Fruit fly (Drosophila melanogaster): Measurements from ENCODE around the gene Prp4k.
A peak's percentile ranks its signal among the peaks of the same experiment; 100 is the strongest.

Gene Prp4k

DNA sequence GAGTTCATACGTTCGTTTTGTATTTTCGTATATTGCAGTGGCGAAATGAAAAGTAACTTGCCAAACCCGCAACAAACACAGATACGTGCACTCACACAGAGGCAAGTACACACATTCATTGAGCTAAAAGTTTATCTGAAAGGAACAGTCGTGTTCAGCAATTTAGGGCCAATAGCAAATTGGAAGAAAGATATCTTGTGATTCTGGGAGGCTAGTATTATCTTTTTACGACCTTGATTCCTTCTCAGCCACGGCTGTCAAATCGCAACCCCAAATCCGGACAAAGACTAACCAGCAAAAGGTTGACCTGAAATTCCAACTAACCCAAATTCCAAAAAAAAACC, 44.5 kb downstream of the Prp4k start:
- TF ChIP-seq CG17806 (tag; optimal IDR thresholded peaks at IDR 0.05) = no peak
- TF ChIP-seq Pif1B (GFP tag; optimal IDR thresholded peaks at IDR 0.05) = no peak
- no peak for TF ChIP-seq D1 (tag; optimal IDR thresholded peaks at IDR 0.05)
- no peak for TF ChIP-seq CG13204 (GFP tag; optimal IDR thresholded peaks at IDR 0.05)
- TF ChIP-seq gl (tag; optimal IDR thresholded peaks at IDR 0.05) = no peak
- no peak for TF ChIP-seq fd96Ca (GFP tag; IDR thresholded peaks at IDR 0.05)
- TF ChIP-seq EcR (GFP tag; optimal IDR thresholded peaks at IDR 0.05) = no peak
- TF ChIP-seq CG10348 (GFP tag; IDR thresholded peaks at IDR 0.05) = no peak
- no peak for TF ChIP-seq CG32121 (GFP tag; IDR thresholded peaks at IDR 0.05)
- TF ChIP-seq CG4496 (GFP tag; IDR thresholded peaks at IDR 0.05) = no peak

DNA sequence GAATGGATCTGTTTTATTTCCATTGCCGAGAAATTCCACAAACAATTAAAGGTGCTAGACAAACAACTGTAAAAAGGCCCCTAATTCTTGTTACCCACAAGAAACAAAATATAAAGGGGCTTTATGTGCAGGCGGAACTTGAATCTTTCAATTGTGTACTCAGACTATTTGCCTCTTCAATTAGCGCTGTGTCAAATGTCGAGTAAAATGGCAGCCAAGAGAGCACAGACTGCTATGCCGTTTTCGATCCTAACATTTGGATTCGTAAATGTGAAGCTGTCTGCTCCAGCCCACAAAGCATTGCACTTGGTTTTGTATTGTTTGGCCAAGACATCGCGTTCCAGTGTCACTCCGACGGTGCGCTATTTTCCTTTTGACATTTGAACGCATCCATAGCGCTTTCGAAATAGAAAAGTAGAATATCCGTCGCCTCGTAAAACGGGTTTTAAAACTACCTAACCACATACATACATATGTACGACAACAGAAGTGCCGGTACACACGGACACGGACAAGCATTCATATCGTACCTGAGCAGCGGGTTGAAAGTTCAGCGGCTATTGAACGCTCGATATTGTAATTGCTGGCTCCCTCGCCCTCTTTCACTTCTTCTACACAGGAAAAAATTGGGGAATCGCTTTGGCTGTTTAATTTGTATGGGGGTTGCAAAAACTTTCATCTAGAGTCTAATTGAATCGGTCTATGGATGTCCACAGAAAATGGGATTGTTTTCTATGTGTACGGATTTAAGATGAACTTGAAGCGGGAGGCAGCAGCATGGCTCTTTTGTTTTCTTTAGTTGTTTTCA, 45.1 kb downstream of the Prp4k start:
- peak; percentile 55 for TF ChIP-seq CG8159 (tag; optimal IDR thresholded peaks at IDR 0.05)
- peak; percentile 59 for TF ChIP-seq Ets98B (GFP tag; IDR thresholded peaks at IDR 0.05)
- TF ChIP-seq CG13204 (GFP tag; optimal IDR thresholded peaks at IDR 0.05) = peak; percentile 62
- peak; percentile 68 for TF ChIP-seq Pif1A (GFP tag; optimal IDR thresholded peaks at IDR 0.05)
- TF ChIP-seq CG34367 (tag; optimal IDR thresholded peaks at IDR 0.05) = no peak
- 0 out of 3 replicates have a peak, but pooled peaks have one; percentile 63 for TF ChIP-seq CG4496 (GFP tag; IDR thresholded peaks at IDR 0.05)
- TF ChIP-seq rn (GFP tag; IDR thresholded peaks at IDR 0.05) = no peak
- TF ChIP-seq fd96Ca (GFP tag; IDR thresholded peaks at IDR 0.05) = peak; percentile 57; the same call in 1 of the 3 replicates
- TF ChIP-seq CG8301 (tag; optimal IDR thresholded peaks at IDR 0.05) = peak; percentile 49
- TF ChIP-seq CG15710 (tag; optimal IDR thresholded peaks at IDR 0.05) = peak; percentile 15
- peak; percentile 0 for TF ChIP-seq Snoo (tag; optimal IDR thresholded peaks at IDR 0.05)
- TF ChIP-seq CG12605 (GFP tag; IDR thresholded peaks at IDR 0.05) = peak; percentile 46; the same call in 1 of the 2 replicates
- TF ChIP-seq EcR (GFP tag; optimal IDR thresholded peaks at IDR 0.05) = peak; percentile 50
- TF ChIP-seq CG17806 (tag; optimal IDR thresholded peaks at IDR 0.05) = peak; percentile 27
- no peak for TF ChIP-seq D1 (tag; optimal IDR thresholded peaks at IDR 0.05)
- no peak for TF ChIP-seq CG10348 (GFP tag; IDR thresholded peaks at IDR 0.05)
- peak; percentile 48 for TF ChIP-seq CG9948 (tag; optimal IDR thresholded peaks at IDR 0.05)
- no peak for TF ChIP-seq gl (tag; optimal IDR thresholded peaks at IDR 0.05)
- no peak for TF ChIP-seq CG32121 (GFP tag; IDR thresholded peaks at IDR 0.05)
- no peak for TF ChIP-seq CG14655 (GFP tag; optimal IDR thresholded peaks at IDR 0.05)
- TF ChIP-seq Pif1B (GFP tag; optimal IDR thresholded peaks at IDR 0.05) = no peak

DNA sequence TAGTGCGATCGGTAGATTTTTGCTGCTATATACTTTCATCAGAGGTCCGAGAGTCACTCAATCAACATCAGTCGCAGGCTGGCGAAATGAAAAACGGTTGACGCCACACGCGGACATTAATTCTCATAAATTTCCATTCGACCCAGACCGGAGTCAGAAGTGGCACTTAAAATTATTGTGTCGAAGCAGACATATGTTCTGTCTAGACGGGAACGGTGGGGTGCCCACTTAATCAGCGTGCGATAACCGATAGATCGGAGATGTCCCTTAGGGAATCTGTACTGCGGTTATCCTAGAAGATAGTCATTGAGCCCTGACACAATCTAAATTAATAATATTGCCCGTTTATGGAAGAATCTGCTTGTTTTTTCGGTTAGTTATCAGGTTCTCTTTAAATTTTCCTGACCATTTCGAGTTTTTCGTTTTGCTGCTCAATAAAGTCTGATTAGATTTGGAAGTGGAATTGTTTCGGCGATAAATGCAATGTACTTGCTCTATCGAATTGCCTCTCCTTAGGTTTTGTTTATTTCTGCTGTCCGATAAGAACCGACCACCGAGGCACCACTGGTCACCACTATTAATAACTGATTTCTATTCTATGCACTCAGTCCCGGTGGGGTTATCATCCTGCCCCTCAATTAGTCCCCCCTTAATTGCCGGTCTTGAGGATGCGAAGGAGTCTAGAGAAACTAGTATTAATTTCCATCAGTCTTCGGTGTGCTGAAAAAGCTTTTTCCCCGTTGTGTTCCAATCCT, 49.2 kb downstream of the Prp4k start:
- TF ChIP-seq EcR (GFP tag; optimal IDR thresholded peaks at IDR 0.05) (no peak), CG14655 (GFP tag; optimal IDR thresholded peaks at IDR 0.05) (no peak), CG12605 (GFP tag; IDR thresholded peaks at IDR 0.05) (no peak), CG17806 (tag; optimal IDR thresholded peaks at IDR 0.05) (no peak), CG9948 (tag; optimal IDR thresholded peaks at IDR 0.05) (no peak), rn (GFP tag; IDR thresholded peaks at IDR 0.05) (no peak), CG8159 (tag; optimal IDR thresholded peaks at IDR 0.05) (no peak), CG15710 (tag; optimal IDR thresholded peaks at IDR 0.05) (no peak), CG13204 (GFP tag; optimal IDR thresholded peaks at IDR 0.05) (no peak), CG34367 (tag; optimal IDR thresholded peaks at IDR 0.05) (no peak), fd96Ca (GFP tag; IDR thresholded peaks at IDR 0.05) (no peak), D1 (tag; optimal IDR thresholded peaks at IDR 0.05) (no peak)

DNA sequence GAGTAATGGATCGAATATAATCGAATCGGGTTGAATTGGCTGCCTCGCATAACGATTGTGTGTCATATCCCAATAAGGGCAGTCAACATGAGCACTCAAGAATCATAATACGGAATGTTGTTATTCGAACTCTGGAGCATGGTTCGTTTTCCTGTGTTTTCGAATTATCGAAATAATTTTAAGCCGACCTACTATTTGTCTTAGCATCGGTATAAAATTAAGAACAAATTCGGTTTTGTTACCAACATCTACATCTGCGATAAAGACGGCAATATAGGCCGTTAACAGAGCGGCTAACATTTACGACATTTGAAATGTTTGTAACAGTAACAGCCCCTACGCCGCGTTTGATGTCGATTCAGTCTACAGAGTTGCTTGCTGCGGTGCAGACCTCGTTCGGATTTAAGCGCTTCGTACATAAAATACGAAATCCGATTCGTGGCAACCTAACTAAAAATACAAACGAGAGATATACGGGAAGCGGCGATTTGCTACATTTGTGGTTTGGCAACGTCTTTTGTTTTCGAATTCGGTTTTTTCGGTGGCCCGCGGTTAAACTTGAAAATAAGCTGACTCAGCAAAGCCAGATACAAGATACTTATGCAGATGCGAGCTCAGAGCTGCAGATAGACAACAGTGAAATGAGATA, 50.7 kb downstream of the Prp4k start:
- no peak for TF ChIP-seq Pif1A (GFP tag; optimal IDR thresholded peaks at IDR 0.05)
- no peak for TF ChIP-seq CG8159 (tag; optimal IDR thresholded peaks at IDR 0.05)
- TF ChIP-seq CG32121 (GFP tag; IDR thresholded peaks at IDR 0.05) = no peak
- no peak for TF ChIP-seq CG10348 (GFP tag; IDR thresholded peaks at IDR 0.05)
- peak; percentile 3 for TF ChIP-seq Pif1B (GFP tag; optimal IDR thresholded peaks at IDR 0.05)
- no peak for TF ChIP-seq CG34367 (tag; optimal IDR thresholded peaks at IDR 0.05)
- TF ChIP-seq gl (tag; optimal IDR thresholded peaks at IDR 0.05) = no peak
- TF ChIP-seq D1 (tag; optimal IDR thresholded peaks at IDR 0.05) = no peak
- TF ChIP-seq rn (GFP tag; IDR thresholded peaks at IDR 0.05) = no peak
- no peak for TF ChIP-seq EcR (GFP tag; optimal IDR thresholded peaks at IDR 0.05)
- TF ChIP-seq Ets98B (GFP tag; IDR thresholded peaks at IDR 0.05) = peak; percentile 11; the same call in 1 of the 2 replicates
- TF ChIP-seq CG4496 (GFP tag; IDR thresholded peaks at IDR 0.05) = no peak
- no peak for TF ChIP-seq CG9948 (tag; optimal IDR thresholded peaks at IDR 0.05)
- no peak for TF ChIP-seq CG13204 (GFP tag; optimal IDR thresholded peaks at IDR 0.05)
- no peak for TF ChIP-seq CG17806 (tag; optimal IDR thresholded peaks at IDR 0.05)
- TF ChIP-seq fd96Ca (GFP tag; IDR thresholded peaks at IDR 0.05) = 0 out of 3 replicates have a peak, but pooled peaks have one; percentile 7
- TF ChIP-seq CG14655 (GFP tag; optimal IDR thresholded peaks at IDR 0.05) = no peak
- no peak for TF ChIP-seq CG15710 (tag; optimal IDR thresholded peaks at IDR 0.05)
- 0 out of 2 replicates have a peak, but pooled peaks have one; percentile 34 for TF ChIP-seq CG12605 (GFP tag; IDR thresholded peaks at IDR 0.05)
- no peak for TF ChIP-seq CG8301 (tag; optimal IDR thresholded peaks at IDR 0.05)
- TF ChIP-seq Snoo (tag; optimal IDR thresholded peaks at IDR 0.05) = peak; percentile 19

Measured in whole organism, pupa.